Fruit fly (Drosophila melanogaster) whole organism, prepupa: ENCODE measurements around the gene CG33796.

ENCODE experiments used
- CG10631 ChIP-seq: fragments of 200-800 bp; sonication (Bioruptor generic); optimal IDR thresholded peaks from 2 replicates; lab custom pipeline; 2016; ENCODE audit warnings: missing biosample characterization, missing genetic modification characterization
- CG10669 ChIP-seq: fragments of 200-800 bp; sonication (Bioruptor generic); optimal IDR thresholded peaks from 3 replicates; lab custom pipeline; 2018; ENCODE audit warnings: missing biosample characterization, mild to moderate bottlenecking, missing genetic modification characterization, moderate library complexity
- CG11294 ChIP-seq: fragments of 200-800 bp; sonication (Bioruptor generic); IDR thresholded peaks from 2 replicates; pipeline ENCODE4 v1.3.6; 2022; ENCODE audit warnings: missing biosample characterization, missing genetic modification characterization
- CG11902 ChIP-seq: fragments of 200-800 bp; sonication (Bioruptor generic); optimal IDR thresholded peaks from 3 replicates; lab custom pipeline; 2016; ENCODE audit warnings: missing biosample characterization, missing genetic modification characterization
- CG15336 ChIP-seq: fragments of 200-800 bp; sonication (Bioruptor generic); IDR thresholded peaks from 2 replicates; pipeline ENCODE4 v1.3.6; 2022; ENCODE audit warnings: missing biosample characterization, missing genetic modification characterization
- CG1621 ChIP-seq: fragments of 200-800 bp; sonication (Bioruptor generic); optimal IDR thresholded peaks from 3 replicates; lab custom pipeline; 2018; ENCODE audit warnings: missing biosample characterization, mild to moderate bottlenecking, missing genetic modification characterization
- CG16779 ChIP-seq: fragments of 200-800 bp; sonication (Bioruptor generic); optimal IDR thresholded peaks from 3 replicates; lab custom pipeline; 2017; ENCODE audit warnings: missing biosample characterization, mild to moderate bottlenecking, missing genetic modification characterization
- CG3032 ChIP-seq: fragments of 200-800 bp; optimal IDR thresholded peaks from 2 replicates; lab custom pipeline; 2019; ENCODE audit warnings: missing biosample characterization, mild to moderate bottlenecking, missing genetic modification characterization, moderate library complexity
- CG31627 ChIP-seq: fragments of 200-800 bp; sonication (Bioruptor generic); optimal IDR thresholded peaks from 3 replicates; lab custom pipeline; 2016; ENCODE audit warnings: missing biosample characterization, missing genetic modification characterization
- CG32006 ChIP-seq: fragments of 200-800 bp; sonication (Bioruptor generic); optimal IDR thresholded peaks from 3 replicates; lab custom pipeline; 2017; ENCODE audit warnings: missing biosample characterization, mild to moderate bottlenecking, missing genetic modification characterization
- CG34406 ChIP-seq: fragments of 200-800 bp; sonication (Bioruptor generic); optimal IDR thresholded peaks from 3 replicates; lab custom pipeline; 2016; ENCODE audit warnings: missing biosample characterization, missing genetic modification characterization
- CG3919 ChIP-seq: fragments of 200-800 bp; sonication (Bioruptor generic); optimal IDR thresholded peaks from 3 replicates; lab custom pipeline; 2016; ENCODE audit warnings: missing biosample characterization, missing genetic modification characterization
- CG6163 ChIP-seq: fragments of 200-800 bp; sonication (Bioruptor generic); IDR thresholded peaks from 3 replicates; pipeline ENCODE4 v1.3.6; 2022; ENCODE audit warnings: missing biosample characterization, missing genetic modification characterization
- CG6792 ChIP-seq: fragments of 200-800 bp; sonication (Bioruptor generic); optimal IDR thresholded peaks from 3 replicates; lab custom pipeline; 2016; ENCODE audit warnings: missing biosample characterization, missing genetic modification characterization
- CG6808 ChIP-seq: fragments of 200-800 bp; sonication (Bioruptor generic); optimal IDR thresholded peaks from 3 replicates; lab custom pipeline; 2017; ENCODE audit warnings: missing biosample characterization, missing genetic modification characterization, mild to moderate bottlenecking, moderate library complexity, missing genetic modification reagents
- CG7368 ChIP-seq: fragments of 200-800 bp; sonication (Bioruptor generic); optimal IDR thresholded peaks from 3 replicates; lab custom pipeline; 2016; ENCODE audit warnings: missing biosample characterization, missing genetic modification characterization
- CG8119 ChIP-seq: fragments of 200-800 bp; sonication (Bioruptor generic); IDR thresholded peaks from 3 replicates; pipeline ENCODE4 v1.3.6; 2022; ENCODE audit warnings: missing biosample characterization, missing genetic modification characterization
- CG8319 ChIP-seq: fragments of 200-800 bp; sonication (Bioruptor generic); optimal IDR thresholded peaks from 3 replicates; lab custom pipeline; 2016; ENCODE audit warnings: missing biosample characterization, missing genetic modification characterization
- CG8632 ChIP-seq: fragments of 200-800 bp; sonication (Bioruptor generic); optimal IDR thresholded peaks from 3 replicates; lab custom pipeline; 2016; ENCODE audit warnings: missing biosample characterization, missing genetic modification characterization
- Eip75B ChIP-seq: fragments of 200-800 bp; sonication (Bioruptor generic); optimal IDR thresholded peaks from 3 replicates; lab custom pipeline; 2016; ENCODE audit warnings: missing biosample characterization, missing genetic modification characterization
- Eip78C ChIP-seq: fragments of 200-800 bp; sonication (Bioruptor generic); peaks from one replicate; lab custom pipeline; 2016; ENCODE audit warnings: missing biosample characterization, missing genetic modification characterization
- Eip93F ChIP-seq: fragments of 200-800 bp; sonication (Bioruptor generic); optimal IDR thresholded peaks from 2 replicates; lab custom pipeline; 2016; ENCODE audit warnings: missing biosample characterization, mild to moderate bottlenecking, missing genetic modification characterization
- Ets21C ChIP-seq: fragments of 200-800 bp; sonication (Bioruptor generic); optimal IDR thresholded peaks from 3 replicates; lab custom pipeline; 2016; ENCODE audit warnings: missing biosample characterization, missing genetic modification characterization
- Ets96B ChIP-seq: fragments of 200-800 bp; optimal IDR thresholded peaks from 2 replicates; lab custom pipeline; 2019; ENCODE audit warnings: missing biosample characterization, mild to moderate bottlenecking, missing genetic modification characterization, moderate library complexity
- Gug ChIP-seq: fragments of 200-800 bp; sonication (Bioruptor generic); IDR thresholded peaks from 2 replicates; pipeline ENCODE4 v1.3.6; 2022; ENCODE audit warnings: missing biosample characterization, missing genetic modification characterization
- Hr38 ChIP-seq: sonication (Bioruptor generic); optimal IDR thresholded peaks from 2 replicates; lab custom pipeline; 2016; ENCODE audit warnings: missing biosample characterization, missing genetic modification characterization
- Hr39 ChIP-seq: fragments of 200-800 bp; sonication (Bioruptor generic); optimal IDR thresholded peaks from 2 replicates; lab custom pipeline; 2016; ENCODE audit warnings: missing biosample characterization, missing genetic modification characterization
- Hr4 ChIP-seq: fragments of 200-800 bp; sonication (Bioruptor generic); optimal IDR thresholded peaks from 3 replicates; lab custom pipeline; 2016; ENCODE audit warnings: missing biosample characterization, missing genetic modification characterization
- Lpt ChIP-seq: fragments of 200-800 bp; sonication (Bioruptor generic); optimal IDR thresholded peaks from 3 replicates; lab custom pipeline; 2016; ENCODE audit warnings: missing biosample characterization, missing genetic modification characterization
- Met ChIP-seq: fragments of 200-800 bp; sonication (Bioruptor generic); optimal IDR thresholded peaks from 3 replicates; lab custom pipeline; 2016; ENCODE audit warnings: missing biosample characterization, missing genetic modification characterization
- OdsH ChIP-seq: fragments of 200-800 bp; sonication (Bioruptor generic); optimal IDR thresholded peaks from 3 replicates; lab custom pipeline; 2016; ENCODE audit warnings: missing biosample characterization, missing genetic modification characterization
- Smox ChIP-seq: fragments of 200-800 bp; sonication (Bioruptor generic); optimal IDR thresholded peaks from 3 replicates; lab custom pipeline; 2016; ENCODE audit warnings: missing biosample characterization, missing genetic modification characterization
- Sox102F ChIP-seq: fragments of 200-800 bp; sonication (Bioruptor generic); optimal IDR thresholded peaks from 2 replicates; lab custom pipeline; 2016; ENCODE audit warnings: missing biosample characterization, mild to moderate bottlenecking, missing genetic modification characterization
- Sox14 ChIP-seq: fragments of 200-800 bp; sonication (Bioruptor generic); optimal IDR thresholded peaks from 3 replicates; lab custom pipeline; 2016; ENCODE audit warnings: missing biosample characterization, missing genetic modification characterization
- acj6 ChIP-seq: fragments of 200-800 bp; sonication (Bioruptor generic); optimal IDR thresholded peaks from 3 replicates; lab custom pipeline; 2016; ENCODE audit warnings: missing biosample characterization, missing genetic modification characterization
- cyc ChIP-seq: fragments of 200-800 bp; sonication (Bioruptor generic); optimal IDR thresholded peaks from 3 replicates; lab custom pipeline; 2016; ENCODE audit warnings: missing biosample characterization, missing genetic modification characterization
- dsx ChIP-seq: fragments of 200-800 bp; optimal IDR thresholded peaks from 3 replicates; lab custom pipeline; 2019; ENCODE audit warnings: missing biosample characterization, mild to moderate bottlenecking, missing genetic modification characterization, moderate library complexity; ENCODE audit not compliant: poor library complexity, severe bottlenecking
- eg ChIP-seq: fragments of 200-800 bp; sonication (Bioruptor generic); IDR thresholded peaks from 3 replicates; pipeline ENCODE4 v1.3.6; 2022; ENCODE audit warnings: missing biosample characterization, missing genetic modification characterization
- esn ChIP-seq: fragments of 200-800 bp; sonication (Bioruptor generic); optimal IDR thresholded peaks from 2 replicates; lab custom pipeline; 2016; ENCODE audit warnings: missing biosample characterization, mild to moderate bottlenecking, missing genetic modification characterization, moderate library complexity
- fd59A ChIP-seq: fragments of 200-800 bp; sonication (Bioruptor generic); optimal IDR thresholded peaks from 2 replicates; lab custom pipeline; 2017; ENCODE audit warnings: missing biosample characterization, mild to moderate bottlenecking, missing genetic modification characterization, missing genetic modification reagents
- fd85E ChIP-seq: fragments of 200-800 bp; sonication (Bioruptor generic); optimal IDR thresholded peaks from 3 replicates; lab custom pipeline; 2016; ENCODE audit warnings: missing biosample characterization, missing genetic modification characterization
- fkh ChIP-seq: fragments of 200-800 bp; sonication (Bioruptor generic); optimal IDR thresholded peaks from 3 replicates; lab custom pipeline; 2017; ENCODE audit warnings: missing biosample characterization, mild to moderate bottlenecking, missing genetic modification characterization, moderate library complexity
- lz ChIP-seq: fragments of 200-800 bp; sonication (Bioruptor generic); optimal IDR thresholded peaks from 3 replicates; lab custom pipeline; 2016; ENCODE audit warnings: missing biosample characterization, missing genetic modification characterization
- net ChIP-seq: fragments of 200-800 bp; sonication (Bioruptor generic); optimal IDR thresholded peaks from 3 replicates; lab custom pipeline; 2016; ENCODE audit warnings: missing biosample characterization, missing genetic modification characterization
- pdm3 ChIP-seq: fragments of 200-800 bp; sonication (Bioruptor generic); optimal IDR thresholded peaks from 3 replicates; lab custom pipeline; 2016; ENCODE audit warnings: missing biosample characterization, missing genetic modification characterization
- salr ChIP-seq, 2 experiments: fragments of 200-800 bp; sonication (Bioruptor generic); optimal IDR thresholded peaks; 3 replicates each; lab custom pipeline; 2016 to 2018; ENCODE audit warnings: missing biosample characterization in 2 of 2, missing genetic modification characterization in 2 of 2, mild to moderate bottlenecking in 1 of 2
- spab ChIP-seq: fragments of 200-800 bp; sonication (Bioruptor generic); optimal IDR thresholded peaks from 2 replicates; lab custom pipeline; 2017; ENCODE audit warnings: missing biosample characterization, mild to moderate bottlenecking, missing genetic modification characterization, missing genetic modification reagents
- ss ChIP-seq, 2 experiments: fragments of 200-800 bp; sonication (Bioruptor generic); optimal IDR thresholded peaks; 2 replicates in 1 of 2; 3 replicates in 1 of 2; lab custom pipeline; 2017 to 2018; ENCODE audit warnings: mild to moderate bottlenecking in 2 of 2, missing biosample characterization in 2 of 2, missing genetic modification characterization in 2 of 2, moderate library complexity in 1 of 2
- svp ChIP-seq: fragments of 200-800 bp; sonication (Bioruptor generic); peaks from one replicate; lab custom pipeline; 2016; ENCODE audit warnings: missing biosample characterization, missing genetic modification characterization
- vri ChIP-seq: fragments of 200-800 bp; sonication (Bioruptor generic); optimal IDR thresholded peaks from 3 replicates; lab custom pipeline; 2016; ENCODE audit warnings: missing biosample characterization, mild to moderate bottlenecking, missing genetic modification characterization

CG33796 gene

DNA sequence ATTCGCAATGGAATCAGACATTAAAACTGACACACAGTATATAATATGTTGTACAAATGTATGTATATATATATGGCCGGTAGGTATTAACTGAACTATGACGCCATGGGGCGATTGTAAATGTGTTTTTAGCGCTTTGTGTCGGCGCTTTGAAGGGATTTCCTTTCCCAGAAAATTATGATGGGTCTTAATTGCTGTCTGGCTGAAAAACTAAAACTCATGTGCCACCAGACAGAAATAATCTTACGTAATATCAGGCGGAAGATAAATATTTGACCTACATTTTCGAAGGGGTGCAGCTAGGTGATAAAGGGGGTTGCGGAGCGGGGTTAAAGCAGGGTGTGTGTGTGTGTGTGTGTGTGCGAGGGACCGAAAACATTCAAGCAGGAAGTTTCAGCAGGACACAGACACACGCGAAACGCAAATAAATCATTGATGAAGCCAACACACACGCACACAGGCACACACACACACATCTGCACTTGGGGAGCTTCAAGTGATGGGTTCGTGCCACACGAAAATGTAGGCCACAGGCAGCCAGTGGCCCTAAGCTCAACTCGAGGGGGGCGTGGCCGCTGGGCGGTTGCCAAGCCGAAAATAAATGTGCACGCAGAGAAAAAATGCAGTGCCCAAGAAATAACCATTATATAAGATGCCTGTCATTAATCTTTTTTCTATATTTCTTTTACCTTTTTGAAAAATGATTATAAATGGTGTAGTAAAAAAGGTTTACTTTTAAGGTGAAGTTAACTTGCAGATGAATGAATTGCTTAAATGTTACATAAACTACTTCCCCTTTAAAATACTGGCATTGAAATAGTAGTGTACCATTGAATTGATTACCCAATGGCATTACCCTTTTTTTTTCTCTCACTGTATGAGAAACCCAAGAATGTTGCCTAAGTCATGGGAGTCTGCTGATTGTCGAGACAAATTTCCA is 12.4 kb downstream of the CG33796 start:
- TF ChIP-seq CG6163 (peak; percentile 51; the same call in 1 of the 3 replicates), net (GFP tag; lab: Kevin White, UChicago) (peak; percentile 16), spab (GFP tag; lab: Kevin White, UChicago) (peak; percentile 10), CG8319 (GFP tag; lab: Kevin White, UChicago) (peak; percentile 40), vri (GFP tag; lab: Kevin White, UChicago) (no peak), cyc (GFP tag; lab: Kevin White, UChicago) (peak; percentile 11), CG11294 (GFP tag; lab: Robert Waterston, UW) (peak; percentile 52; the same call in 1 of the 2 replicates), CG16779 (tag; lab: Kevin White, UChicago) (peak; percentile 52), salr (GFP tag; optimal IDR thresholded peaks at IDR 0.05; lab: Kevin White, UChicago) (peak in 1 of 2 experiments; percentile 71), CG3032 (tag; lab: Kevin White, UChicago) (peak; percentile 43), lz (GFP tag; lab: Kevin White, UChicago) (peak; percentile 48), CG34406 (peak; percentile 37), CG8632 (GFP tag; lab: Kevin White, UChicago) (peak; percentile 33), CG10669 (GFP tag; lab: Kevin White, UChicago) (peak; percentile 47), Lpt (GFP tag; lab: Kevin White, UChicago) (peak; percentile 21), Hr38 (no peak), CG7368 (GFP tag; lab: Kevin White, UChicago) (peak; percentile 1), fd85E (GFP tag; lab: Kevin White, UChicago) (no peak), CG31627 (GFP tag; lab: Kevin White, UChicago) (peak; percentile 37), CG32006 (GFP tag; lab: Kevin White, UChicago) (peak; percentile 84), CG8119 (GFP tag; lab: Robert Waterston, UW) (peak; percentile 70), Eip93F (GFP tag; lab: Kevin White, UChicago) (no peak), Eip75B (GFP tag; lab: Kevin White, UChicago) (peak; percentile 62), ss (GFP tag; optimal IDR thresholded peaks at IDR 0.05; lab: Kevin White, UChicago) (peak in 1 of 2 experiments; percentile 51), esn (GFP tag; lab: Kevin White, UChicago) (peak; percentile 40), Sox14 (peak; percentile 59), dsx (peak; percentile 9), OdsH (peak; percentile 56), pdm3 (GFP tag; lab: Kevin White, UChicago) (peak; percentile 57), fkh (no peak), Hr39 (peak; percentile 39), CG11902 (GFP tag; lab: Kevin White, UChicago) (no peak), Smox (peak; percentile 26), CG6792 (GFP tag; lab: Kevin White, UChicago) (peak; percentile 7), CG6808 (GFP tag; lab: Kevin White, UChicago) (peak; percentile 2), CG1621 (tag; lab: Kevin White, UChicago) (no peak), fd59A (GFP tag; lab: Kevin White, UChicago) (no peak), Ets21C (GFP tag; lab: Kevin White, UChicago) (peak; percentile 13), acj6 (peak; percentile 64), Hr4 (peak; percentile 77), Gug (GFP tag; lab: Robert Waterston, UW) (peak; percentile 61), Ets96B (tag; lab: Kevin White, UChicago) (peak; percentile 28), CG15336 (GFP tag; lab: Robert Waterston, UW) (no peak), Sox102F (GFP tag; lab: Kevin White, UChicago) (no peak), CG3919 (GFP tag; lab: Kevin White, UChicago) (peak; percentile 58), eg (GFP tag; lab: Robert Waterston, UW) (peak; percentile 40; the same call in 2 of the 3 replicates), svp (peak; percentile 62), Eip78C (GFP tag; lab: Kevin White, UChicago) (peak; percentile 90), Met (GFP tag; lab: Kevin White, UChicago) (peak; percentile 38), CG10631 (GFP tag; lab: Kevin White, UChicago) (peak; percentile 62)
